Worm (Caenorhabditis elegans): ENCODE measurements around the gene gldi-7.

The gldi-7 gene

DNA sequence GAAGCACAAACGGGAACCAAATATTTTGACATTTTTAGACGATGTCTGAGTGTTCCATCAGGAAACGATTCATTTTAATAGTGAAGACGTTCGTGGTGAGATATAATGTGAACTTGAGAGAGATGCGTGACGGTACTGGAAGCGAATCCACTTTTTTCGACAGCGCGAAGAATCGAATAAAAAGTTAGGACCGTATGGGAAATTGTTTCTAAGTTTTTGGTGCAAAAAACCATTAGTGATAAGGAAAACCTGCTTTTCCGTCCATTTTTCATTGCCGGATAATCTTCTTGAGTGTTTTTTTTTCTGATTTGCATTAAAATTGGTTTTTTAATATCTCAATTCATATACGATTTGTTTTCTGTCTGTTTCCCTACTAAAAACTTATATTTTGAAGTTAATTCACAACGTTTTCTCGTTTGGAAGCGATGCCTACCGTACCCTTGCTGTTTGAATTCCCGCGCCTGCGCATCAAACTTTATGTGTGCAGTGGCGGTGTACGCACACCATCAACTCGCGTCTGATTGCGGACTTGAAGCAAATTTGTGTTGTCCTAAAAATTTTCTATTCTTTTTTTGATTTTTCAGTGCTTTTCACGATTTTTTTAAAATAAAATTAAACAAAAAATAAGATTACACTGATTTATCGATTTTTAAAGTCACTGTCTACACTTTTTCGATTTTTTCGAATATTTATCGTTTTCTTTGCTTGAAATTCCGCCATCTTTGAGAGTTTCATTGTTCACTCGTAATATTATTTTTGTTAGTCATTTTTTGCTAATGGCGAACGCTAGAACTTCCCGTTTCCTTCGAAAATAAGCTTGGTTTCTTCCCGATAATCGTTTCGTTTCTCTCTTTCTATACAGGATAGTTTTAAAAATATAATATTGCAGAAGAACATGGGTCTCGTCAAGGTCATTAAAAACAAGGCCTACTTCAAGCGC is 38.3 kb upstream of the gldi-7 start, which contains the start of the genes col-38 and rpl-5 (continued):
- TF ChIP-seq unc-55 (GFP tag; optimal IDR thresholded peaks at IDR 0.05), result peak; percentile 56
- TF ChIP-seq ceh-45 (GFP tag; IDR thresholded peaks at IDR 0.05), result no peak
- TF ChIP-seq madf-2 (tag; optimal IDR thresholded peaks at IDR 0.05), result peak; percentile 29
- TF ChIP-seq ceh-31 (tag; optimal IDR thresholded peaks at IDR 0.05), result peak; percentile 74
- TF ChIP-seq hlh-30 (tag; optimal IDR thresholded peaks at IDR 0.05; ENCODE audit: insufficient read depth), result peak; percentile 65
- no peak for TF ChIP-seq lin-11 (tag; optimal IDR thresholded peaks at IDR 0.05)
- no peak for TF ChIP-seq ceh-24 (tag; optimal IDR thresholded peaks at IDR 0.05)
- peak; percentile 71 for TF ChIP-seq rnt-1 (tag; optimal IDR thresholded peaks at IDR 0.05)
- no peak for TF ChIP-seq sdc-2 (tag; optimal IDR thresholded peaks at IDR 0.05)
- peak; percentile 64 for TF ChIP-seq elt-2 (tag; optimal IDR thresholded peaks at IDR 0.05)
- no peak for TF ChIP-seq hlh-6 (tag; optimal IDR thresholded peaks at IDR 0.05)
- TF ChIP-seq sox-4 (tag; optimal IDR thresholded peaks at IDR 0.05), result no peak
- TF ChIP-seq unc-3 (GFP tag; conservative IDR thresholded peaks at IDR 0.05), result 0 out of 2 replicates have a peak, but pooled peaks have one; percentile 17
- no peak for TF ChIP-seq unc-3 (tag; optimal IDR thresholded peaks at IDR 0.05)
- peak; percentile 77 for TF ChIP-seq ceh-18 (tag; optimal IDR thresholded peaks at IDR 0.05)
- no peak for TF ChIP-seq elt-4 (tag; optimal IDR thresholded peaks at IDR 0.05)
- TF ChIP-seq nfya-1 (tag; optimal IDR thresholded peaks at IDR 0.05), result peak; percentile 87
- TF ChIP-seq zip-5 (tag; optimal IDR thresholded peaks at IDR 0.05), result no peak
- no peak for TF ChIP-seq fkh-10 (GFP tag; optimal IDR thresholded peaks at IDR 0.05)
- no peak for TF ChIP-seq ceh-6 (GFP tag; optimal IDR thresholded peaks at IDR 0.05)
- peak; percentile 29 for TF ChIP-seq ttx-3 (tag; optimal IDR thresholded peaks at IDR 0.05)
- no peak for TF ChIP-seq mec-3 (tag; optimal IDR thresholded peaks at IDR 0.05; ENCODE audit: borderline replicate concordance)
- no peak for TF ChIP-seq sox-2 (GFP tag; IDR thresholded peaks at IDR 0.05)
- no peak for TF ChIP-seq K02D7.2 (tag; optimal IDR thresholded peaks at IDR 0.05)

DNA sequence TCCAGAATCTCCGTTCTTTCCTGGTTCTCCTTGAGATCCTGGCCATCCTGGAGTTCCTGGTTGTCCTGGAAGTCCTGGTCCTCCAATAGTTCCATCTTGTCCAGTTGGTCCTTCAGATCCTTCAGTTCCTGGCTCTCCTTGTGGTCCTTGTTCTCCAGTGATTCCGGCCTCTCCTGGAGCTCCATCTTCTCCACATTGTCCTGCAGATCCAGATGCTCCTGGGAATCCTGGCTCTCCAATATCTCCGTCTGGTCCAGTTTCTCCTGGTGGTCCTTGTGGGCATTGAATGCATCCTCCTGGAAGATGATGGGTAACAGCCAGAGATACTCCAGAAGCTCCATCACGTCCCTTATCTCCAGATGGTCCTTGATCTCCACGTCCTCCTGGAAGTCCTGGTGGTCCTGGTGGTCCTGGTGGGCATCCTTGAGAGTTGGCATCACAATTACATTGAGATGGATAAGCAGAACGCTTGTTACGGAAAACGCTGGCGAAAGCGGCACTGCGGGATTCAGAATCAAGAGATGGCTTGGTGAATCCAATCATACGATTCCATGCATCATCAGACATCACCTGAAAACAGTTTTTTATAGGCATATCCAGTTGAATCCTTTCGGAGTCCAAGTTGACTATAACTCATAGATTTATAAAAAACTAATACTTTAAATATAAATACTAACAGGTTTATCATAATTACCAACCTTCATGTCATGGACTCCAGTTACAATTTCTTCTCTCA is 37.4 kb upstream of the gldi-7 start:
- TF ChIP-seq eyg-1 (tag; optimal IDR thresholded peaks at IDR 0.05), result no peak
- TF ChIP-seq hlh-13 (GFP tag; optimal IDR thresholded peaks at IDR 0.05), result no peak
- peak; percentile 60 for TF ChIP-seq hlh-6 (tag; optimal IDR thresholded peaks at IDR 0.05)
- TF ChIP-seq ceh-14 (tag; optimal IDR thresholded peaks at IDR 0.05), result no peak

DNA sequence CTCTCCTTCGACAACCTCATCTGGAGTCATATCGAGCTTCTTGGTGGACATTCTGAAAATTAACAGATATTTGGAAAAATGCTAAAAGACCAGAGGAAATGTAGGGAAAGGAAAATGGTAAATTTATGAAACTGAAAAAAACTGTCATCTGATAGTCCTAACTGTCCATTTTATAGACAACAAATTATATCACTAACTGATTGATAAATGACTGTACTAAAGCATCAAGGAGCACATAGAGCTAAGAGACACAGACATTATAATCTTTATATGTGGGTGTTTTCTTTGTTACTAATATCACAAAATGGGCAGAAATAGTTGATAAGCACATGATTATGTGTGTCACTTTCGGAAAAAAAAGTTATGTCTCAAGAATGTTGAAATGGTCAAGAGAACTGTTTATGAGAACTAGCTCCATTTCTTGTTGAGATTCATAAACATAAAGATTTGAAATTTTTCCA is 35.8 kb upstream of the gldi-7 start, which contains the start of gene F54C9.3:
TSS of gene F54C9.3 (minus strand) at position 51 of the 461 bp plus-strand sequence.
- TF ChIP-seq elt-2 (tag; optimal IDR thresholded peaks at IDR 0.05) (peak; percentile 74), dve-1 (tag; optimal IDR thresholded peaks at IDR 0.05) (peak; percentile 1), ceh-34 (tag; optimal IDR thresholded peaks at IDR 0.05) (no peak), syd-9 (tag; optimal IDR thresholded peaks at IDR 0.05) (no peak), rnt-1 (tag; optimal IDR thresholded peaks at IDR 0.05) (no peak), odd-2 (tag; optimal IDR thresholded peaks at IDR 0.05) (no peak), ama-1 (optimal IDR thresholded peaks at IDR 0.05) (no peak)

DNA sequence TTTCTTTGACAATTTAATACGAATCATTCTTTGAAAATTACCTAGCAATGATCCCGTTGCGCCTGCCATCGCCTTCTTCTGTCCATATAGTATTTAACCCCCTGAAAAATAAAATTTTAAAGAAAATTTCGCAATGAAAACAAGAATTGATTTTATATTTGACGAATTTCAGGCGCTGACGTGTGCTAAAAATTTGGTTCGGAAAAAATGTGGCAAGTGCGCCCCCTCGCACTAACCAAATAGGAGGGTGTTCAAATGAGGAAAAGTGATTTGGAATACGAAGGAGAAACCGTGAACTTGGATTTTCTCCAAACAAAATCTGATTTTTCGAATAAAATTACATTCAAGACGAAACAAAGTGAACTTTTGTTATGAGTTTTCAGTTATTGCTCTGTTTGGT is 35.0 kb upstream of the gldi-7 start, which contains the start of gene stc-1:
TSS of gene stc-1 (minus strand) at position 101 of the 400 bp plus-strand sequence.
- TF ChIP-seq pag-3 (tag; optimal IDR thresholded peaks at IDR 0.05; ENCODE audit: borderline replicate concordance) (no peak), elt-2 (tag; optimal IDR thresholded peaks at IDR 0.05) (peak; percentile 3)
